Fruit fly (Drosophila melanogaster) whole organism, embryonic: ENCODE results near the gene CG3513.

Experiments
- Adf1 ChIP-seq: fragments of 200-800 bp; sonication (Bioruptor generic); IDR thresholded peaks from 2 replicates; pipeline ENCODE4 v1.3.6; 2022; ENCODE audit warnings: missing biosample characterization, missing genetic modification characterization
- Bgb ChIP-seq: fragments of 200-800 bp; sonication (Bioruptor generic); IDR thresholded peaks from 2 replicates; pipeline ENCODE4 v1.3.6; 2022; ENCODE audit warnings: missing biosample characterization, missing genetic modification characterization; ENCODE audit not compliant: partially characterized antibody
- CG10267 ChIP-seq: fragments of 200-800 bp; sonication (Bioruptor generic); optimal IDR thresholded peaks from 2 replicates; lab custom pipeline; 2018; ENCODE audit warnings: missing biosample characterization, mild to moderate bottlenecking, missing genetic modification characterization, moderate library complexity
- CG10565 ChIP-seq: fragments of 200-800 bp; sonication (Bioruptor generic); optimal IDR thresholded peaks from 3 replicates; lab custom pipeline; 2016; ENCODE audit warnings: missing biosample characterization, mild to moderate bottlenecking, missing genetic modification characterization
- CG11085 ChIP-seq: fragments of 200-800 bp; sonication (Bioruptor generic); IDR thresholded peaks from 2 replicates; pipeline ENCODE4 v1.3.6; 2022; ENCODE audit warnings: missing biosample characterization, missing genetic modification characterization
- CG12104 ChIP-seq: fragments of 200-800 bp; sonication (Bioruptor generic); optimal IDR thresholded peaks from 3 replicates; lab custom pipeline; 2016; ENCODE audit warnings: missing biosample characterization, missing genetic modification characterization
- CG13287 ChIP-seq: fragments of 200-800 bp; sonication (Bioruptor generic); IDR thresholded peaks from 2 replicates; pipeline ENCODE4 v1.3.6; 2022; ENCODE audit warnings: missing biosample characterization, missing genetic modification characterization; ENCODE audit not compliant: partially characterized antibody
- CG16815 ChIP-seq: fragments of 200-800 bp; sonication (Bioruptor generic); optimal IDR thresholded peaks from 3 replicates; lab custom pipeline; 2017; ENCODE audit warnings: missing biosample characterization, mild to moderate bottlenecking, missing genetic modification characterization
- CG17612 ChIP-seq: fragments of 200-800 bp; sonication (Bioruptor generic); IDR thresholded peaks from 2 replicates; pipeline ENCODE4 v1.3.6; 2022; ENCODE audit warnings: missing biosample characterization, missing genetic modification characterization
- CG30431 ChIP-seq: fragments of 200-800 bp; sonication (Bioruptor generic); optimal IDR thresholded peaks from 2 replicates; lab custom pipeline; 2017; ENCODE audit warnings: missing biosample characterization, missing genetic modification characterization
- CG32767 ChIP-seq: fragments of 200-800 bp; sonication (Bioruptor generic); IDR thresholded peaks from 2 replicates; pipeline ENCODE4 v1.3.6; 2022; ENCODE audit warnings: missing biosample characterization, missing genetic modification characterization
- CG3281 ChIP-seq: fragments of 200-800 bp; sonication (Bioruptor generic); optimal IDR thresholded peaks from 3 replicates; lab custom pipeline; 2017; ENCODE audit warnings: missing biosample characterization, mild to moderate bottlenecking, missing genetic modification characterization
- CG34224 ChIP-seq: fragments of 200-800 bp; sonication (Bioruptor generic); IDR thresholded peaks from 3 replicates; pipeline ENCODE4 v1.3.6; 2022; ENCODE audit warnings: missing biosample characterization, missing genetic modification characterization; ENCODE audit not compliant: partially characterized antibody
- CG8478 ChIP-seq: fragments of >200 bp; optimal IDR thresholded peaks from 2 replicates; lab custom pipeline; 2018
- CoRest ChIP-seq: fragments of 200-800 bp; sonication (Bioruptor generic); optimal IDR thresholded peaks from 3 replicates; lab custom pipeline; 2018; ENCODE audit warnings: missing biosample characterization, mild to moderate bottlenecking, missing genetic modification characterization, moderate library complexity
- Ets97D ChIP-seq: fragments of 200-800 bp; sonication (Bioruptor generic); optimal IDR thresholded peaks from 3 replicates; lab custom pipeline; 2016; ENCODE audit warnings: missing biosample characterization, missing genetic modification characterization
- Fer3 ChIP-seq: fragments of 200-800 bp; sonication (Bioruptor generic); optimal IDR thresholded peaks from 2 replicates; lab custom pipeline; 2018; ENCODE audit warnings: missing biosample characterization, mild to moderate bottlenecking, missing genetic modification characterization, moderate library complexity
- Jarid2 ChIP-seq: fragments of 200-800 bp; sonication (Bioruptor generic); optimal IDR thresholded peaks from 3 replicates; lab custom pipeline; 2017; ENCODE audit warnings: mild to moderate bottlenecking, missing biosample characterization, missing genetic modification reagents, missing genetic modification characterization
- Nf-YA ChIP-seq: fragments of 200-800 bp; sonication (Bioruptor generic); IDR thresholded peaks from 2 replicates; pipeline ENCODE4 v1.3.6; 2022; ENCODE audit warnings: missing biosample characterization, missing genetic modification characterization
- Nf-YB ChIP-seq: fragments of 200-800 bp; sonication (Bioruptor generic); optimal IDR thresholded peaks from 3 replicates; lab custom pipeline; 2019; ENCODE audit warnings: missing biosample characterization, mild to moderate bottlenecking, missing genetic modification characterization, moderate library complexity
- Tbp ChIP-seq: fragments of >200 bp; optimal IDR thresholded peaks from 2 replicates; lab custom pipeline; 2018; ENCODE audit warnings: missing biosample characterization, missing genetic modification characterization
- Trl ChIP-seq, 3 experiments: fragments of >200 bp in 2 of 3; fragments of 200-800 bp in 1 of 3; sonication (Bioruptor generic) in 1 of 3; optimal IDR thresholded peaks; 2 replicates in 1 of 3; 3 replicates in 2 of 3; lab custom pipeline; 2016 to 2017; ENCODE audit warnings: missing biosample characterization in 1 of 3, missing genetic modification characterization in 1 of 3
- ato ChIP-seq: fragments of 200-800 bp; sonication (Bioruptor generic); IDR thresholded peaks from 2 replicates; pipeline ENCODE4 v1.3.6; 2022; ENCODE audit warnings: missing biosample characterization, missing genetic modification characterization; ENCODE audit not compliant: partially characterized antibody
- cg ChIP-seq: fragments of 200-800 bp; sonication (Bioruptor generic); optimal IDR thresholded peaks from 3 replicates; lab custom pipeline; 2019; ENCODE audit warnings: missing biosample characterization, mild to moderate bottlenecking, missing genetic modification characterization, moderate library complexity
- chm ChIP-seq: fragments of 200-800 bp; sonication (Bioruptor generic); IDR thresholded peaks from 2 replicates; pipeline ENCODE4 v1.3.6; 2022; ENCODE audit warnings: missing biosample characterization, missing genetic modification characterization
- dmrt11E ChIP-seq: fragments of 200-800 bp; sonication (Bioruptor generic); optimal IDR thresholded peaks from 3 replicates; lab custom pipeline; 2018; ENCODE audit warnings: missing biosample characterization, mild to moderate bottlenecking, missing genetic modification characterization, moderate library complexity
- ewg ChIP-seq: fragments of 200-800 bp; sonication (Bioruptor generic); optimal IDR thresholded peaks from 3 replicates; lab custom pipeline; 2017; ENCODE audit warnings: mild to moderate bottlenecking, missing biosample characterization, missing genetic modification reagents, missing genetic modification characterization
- h ChIP-seq: fragments of >200 bp; optimal IDR thresholded peaks from 2 replicates; lab custom pipeline; 2017
- insv ChIP-seq, 2 experiments: fragments of 200-800 bp; sonication (Bioruptor generic); optimal IDR thresholded peaks; 3 replicates each; lab custom pipeline; 2016 to 2018; ENCODE audit warnings: missing biosample characterization in 2 of 2, missing genetic modification characterization in 2 of 2
- nerfin-1 ChIP-seq: fragments of 200-800 bp; sonication (Bioruptor generic); optimal IDR thresholded peaks from 3 replicates; lab custom pipeline; 2019; ENCODE audit warnings: missing biosample characterization, mild to moderate bottlenecking, missing genetic modification characterization, moderate library complexity
- nerfin-2 ChIP-seq: fragments of 200-800 bp; sonication (Bioruptor generic); IDR thresholded peaks from 2 replicates; pipeline ENCODE4 v1.3.6; 2022; ENCODE audit warnings: missing biosample characterization, missing genetic modification characterization; ENCODE audit not compliant: partially characterized antibody
- otp ChIP-seq: fragments of 200-800 bp; sonication (Bioruptor generic); IDR thresholded peaks from 3 replicates; pipeline ENCODE4, ENCODE4 v1.3.6; 2022; ENCODE audit warnings: missing biosample characterization, missing genetic modification characterization
- phol ChIP-seq: fragments of 200-800 bp; sonication (Bioruptor generic); optimal IDR thresholded peaks from 3 replicates; lab custom pipeline; 2018; ENCODE audit warnings: missing biosample characterization, mild to moderate bottlenecking, missing genetic modification characterization, moderate library complexity
- pnt ChIP-seq: fragments of 200-800 bp; sonication (Bioruptor generic); optimal IDR thresholded peaks from 3 replicates; lab custom pipeline; 2016; ENCODE audit warnings: missing biosample characterization, missing genetic modification characterization
- pros ChIP-seq: fragments of 200-800 bp; sonication (Bioruptor generic); optimal IDR thresholded peaks from 3 replicates; lab custom pipeline; 2019; ENCODE audit warnings: missing biosample characterization, mild to moderate bottlenecking, missing genetic modification characterization, moderate library complexity
- seq ChIP-seq: fragments of 200-800 bp; sonication (Bioruptor generic); IDR thresholded peaks from 2 replicates; pipeline ENCODE4 v1.3.6; 2022; ENCODE audit warnings: missing biosample characterization, missing genetic modification characterization
- unc-4 ChIP-seq: fragments of 200-800 bp; sonication (Bioruptor generic); IDR thresholded peaks from 2 replicates; pipeline ENCODE4 v1.3.6; 2022; ENCODE audit warnings: missing biosample characterization, missing genetic modification characterization; ENCODE audit not compliant: partially characterized antibody
- zfh1 ChIP-seq: fragments of 200-800 bp; sonication (Bioruptor generic); IDR thresholded peaks from 3 replicates; pipeline ENCODE4 v1.3.6; 2022; ENCODE audit warnings: missing biosample characterization, missing genetic modification characterization

CG3513 gene

DNA sequence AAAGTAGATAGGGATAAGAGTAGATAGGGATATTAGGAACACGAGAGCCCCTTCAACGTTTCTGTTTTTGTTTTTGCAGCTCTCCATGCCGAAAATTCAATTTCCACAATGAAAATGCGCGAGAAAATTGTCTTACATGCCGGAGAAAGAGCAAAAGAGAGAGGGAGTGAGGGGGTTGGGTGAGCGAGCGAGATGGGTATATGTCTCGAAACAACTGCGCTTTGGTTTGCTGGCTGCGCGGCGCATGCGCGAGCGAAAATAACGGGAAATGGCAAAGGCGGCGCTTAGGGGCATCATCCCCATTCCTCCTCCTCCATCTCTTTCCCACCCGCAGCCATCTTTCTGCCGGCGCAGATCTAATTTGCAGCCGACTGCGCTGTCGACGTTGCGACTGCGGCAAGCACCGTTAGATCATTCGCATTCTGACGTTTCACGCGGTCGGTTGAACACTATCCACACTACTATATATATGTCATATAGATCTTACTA lies 30.6 kb downstream of the CG3513 start, which contains the start of gene Drgx (continued):
- no peak for TF ChIP-seq Ets97D (GFP tag; lab: Kevin White, UChicago)
- TF ChIP-seq CG10565: no peak
- TF ChIP-seq CG17612: no peak
- TF ChIP-seq Adf1 (GFP tag; lab: Robert Waterston, UW): peak; percentile 96
- 0 out of 2 replicates have a peak, but pooled peaks have one; percentile 12 for TF ChIP-seq ato (GFP tag; lab: Robert Waterston, UW)
- TF ChIP-seq Trl (optimal IDR thresholded peaks at IDR 0.05; lab: Kevin White, UChicago): peak; percentile 37 to 58
- TF ChIP-seq Trl (GFP tag; optimal IDR thresholded peaks at IDR 0.05; lab: Kevin White, UChicago): no peak
- TF ChIP-seq cg (GFP tag; lab: Kevin White, UChicago): peak; percentile 11
- 0 out of 3 replicates have a peak, but pooled peaks have one; percentile 40 for TF ChIP-seq zfh1 (GFP tag; lab: Robert Waterston, UW)
- peak; percentile 66 for TF ChIP-seq pros (GFP tag; lab: Kevin White, UChicago)
- peak; percentile 9 for TF ChIP-seq phol (tag; lab: Kevin White, UChicago)
- TF ChIP-seq Bgb (GFP tag; lab: Robert Waterston, UW): peak; percentile 13; the same call in 1 of the 2 replicates
- peak; percentile 97 for TF ChIP-seq ewg (GFP tag; lab: Kevin White, UChicago)
- TF ChIP-seq dmrt11E: no peak
- 0 out of 2 replicates have a peak, but pooled peaks have one; percentile 14 for TF ChIP-seq unc-4 (GFP tag; lab: Robert Waterston, UW)
- TF ChIP-seq CG12104 (GFP tag; lab: Kevin White, UChicago): no peak
- no peak for TF ChIP-seq CG30431 (GFP tag; lab: Kevin White, UChicago)
- peak; percentile 92 for TF ChIP-seq Nf-YA (GFP tag; lab: Robert Waterston, UW)
- peak; percentile 31; the same call in 1 of the 2 replicates for TF ChIP-seq CG13287
- TF ChIP-seq insv (GFP tag; optimal IDR thresholded peaks at IDR 0.05; lab: Kevin White, UChicago): no peak
- TF ChIP-seq CoRest (tag; lab: Kevin White, UChicago): peak; percentile 6
- TF ChIP-seq CG3281 (GFP tag; lab: Kevin White, UChicago): no peak
- peak; percentile 59 for TF ChIP-seq Jarid2
- peak; percentile 82 for TF ChIP-seq seq (GFP tag; lab: Robert Waterston, UW)
- TF ChIP-seq nerfin-2 (GFP tag; lab: Robert Waterston, UW): peak; percentile 17; the same call in 1 of the 2 replicates
- no peak for TF ChIP-seq Tbp (GFP tag; lab: Kevin White, UChicago)
- no peak for TF ChIP-seq otp (GFP tag; lab: Robert Waterston, UW)
- no peak for TF ChIP-seq Fer3 (tag; lab: Kevin White, UChicago)
- TF ChIP-seq CG34224 (GFP tag; lab: Robert Waterston, UW): peak; percentile 35; the same call in 2 of the 3 replicates
- no peak for TF ChIP-seq pnt (GFP tag; lab: Kevin White, UChicago)
- TF ChIP-seq nerfin-1 (tag; lab: Kevin White, UChicago): peak; percentile 64
- TF ChIP-seq CG32767 (GFP tag; lab: Robert Waterston, UW): 0 out of 2 replicates have a peak, but pooled peaks have one; percentile 19
- 0 out of 2 replicates have a peak, but pooled peaks have one; percentile 37 for TF ChIP-seq chm (GFP tag; lab: Robert Waterston, UW)
- no peak for TF ChIP-seq h (lab: Kevin White, UChicago)
- no peak for TF ChIP-seq CG11085 (GFP tag; lab: Robert Waterston, UW)
- TF ChIP-seq CG8478 (lab: Kevin White, UChicago): peak; percentile 87
- TF ChIP-seq Nf-YB (GFP tag; lab: Kevin White, UChicago): peak; percentile 98
- no peak for TF ChIP-seq CG16815 (GFP tag; lab: Kevin White, UChicago)
- TF ChIP-seq CG10267 (tag; lab: Kevin White, UChicago): no peak
